Fruit fly (Drosophila melanogaster) whole organism, embryonic: ENCODE data around the gene CG7530.

ENCODE experiments used
- Ada2b ChIP-seq: fragments of 200-800 bp; sonication (Bioruptor generic); IDR thresholded peaks from 2 replicates; pipeline ENCODE4 v1.3.6; 2022; ENCODE audit warnings: missing biosample characterization, missing genetic modification characterization
- CG11560 ChIP-seq: fragments of 200-800 bp; sonication (Bioruptor generic); IDR thresholded peaks from 3 replicates; pipeline ENCODE4 v1.3.6; 2022; ENCODE audit warnings: missing biosample characterization, missing genetic modification characterization
- CG11695 ChIP-seq: fragments of 200-800 bp; sonication (Bioruptor generic); IDR thresholded peaks from 3 replicates; pipeline ENCODE4 v1.3.6; 2022; ENCODE audit warnings: missing biosample characterization, missing genetic modification characterization
- CG11696 ChIP-seq: fragments of 200-800 bp; sonication (Bioruptor generic); IDR thresholded peaks from 2 replicates; pipeline ENCODE4 v1.3.6; 2022; ENCODE audit warnings: missing biosample characterization, missing genetic modification characterization
- CG1233 ChIP-seq: fragments of 200-800 bp; sonication (Bioruptor generic); optimal IDR thresholded peaks from 4 replicates; lab custom pipeline; 2018; ENCODE audit warnings: missing biosample characterization, mild to moderate bottlenecking, missing genetic modification characterization
- CG13123 ChIP-seq: fragments of 200-800 bp; sonication (Bioruptor generic); optimal IDR thresholded peaks from 2 replicates; lab custom pipeline; 2016; ENCODE audit warnings: missing biosample characterization, missing genetic modification characterization
- CG13287 ChIP-seq: fragments of 200-800 bp; sonication (Bioruptor generic); IDR thresholded peaks from 2 replicates; pipeline ENCODE4 v1.3.6; 2022; ENCODE audit warnings: missing biosample characterization, missing genetic modification characterization; ENCODE audit not compliant: partially characterized antibody
- CG13624 ChIP-seq: fragments of 200-800 bp; sonication (Bioruptor generic); optimal IDR thresholded peaks from 2 replicates; lab custom pipeline; 2016; ENCODE audit warnings: missing biosample characterization, missing genetic modification characterization
- CG1647 ChIP-seq: fragments of 200-800 bp; sonication (Bioruptor generic); optimal IDR thresholded peaks from 3 replicates; lab custom pipeline; 2016; ENCODE audit warnings: missing biosample characterization, missing genetic modification characterization
- CG16815 ChIP-seq: fragments of 200-800 bp; sonication (Bioruptor generic); optimal IDR thresholded peaks from 3 replicates; lab custom pipeline; 2017; ENCODE audit warnings: missing biosample characterization, mild to moderate bottlenecking, missing genetic modification characterization
- CG17328 ChIP-seq: fragments of 200-800 bp; sonication (Bioruptor generic); IDR thresholded peaks from 2 replicates; pipeline ENCODE4 v1.3.6; 2022; ENCODE audit warnings: missing biosample characterization, missing genetic modification characterization
- CG17568 ChIP-seq: fragments of 200-800 bp; sonication (Bioruptor generic); optimal IDR thresholded peaks from 2 replicates; lab custom pipeline; 2018; ENCODE audit warnings: missing biosample characterization, mild to moderate bottlenecking, missing genetic modification characterization, moderate library complexity
- CG18619 ChIP-seq: fragments of 200-800 bp; sonication (Bioruptor generic); optimal IDR thresholded peaks from 3 replicates; lab custom pipeline; 2017; ENCODE audit warnings: missing biosample characterization, mild to moderate bottlenecking, missing genetic modification characterization
- CG30403 ChIP-seq: fragments of 200-800 bp; sonication (Bioruptor generic); optimal IDR thresholded peaks from 3 replicates; lab custom pipeline; 2016; ENCODE audit warnings: missing biosample characterization, missing genetic modification characterization
- CG32772 ChIP-seq: fragments of 200-800 bp; sonication (Bioruptor generic); IDR thresholded peaks from 2 replicates; pipeline ENCODE4 v1.3.6; 2022; ENCODE audit warnings: missing biosample characterization, missing genetic modification characterization
- CG4730 ChIP-seq: fragments of 200-800 bp; sonication (Bioruptor generic); IDR thresholded peaks from 2 replicates; pipeline ENCODE4 v1.3.6; 2022; ENCODE audit warnings: missing biosample characterization, missing genetic modification characterization
- CG5245 ChIP-seq: fragments of 200-800 bp; sonication (Bioruptor generic); optimal IDR thresholded peaks from 3 replicates; lab custom pipeline; 2016; ENCODE audit warnings: missing biosample characterization, missing genetic modification characterization
- CG6272 ChIP-seq: fragments of 200-800 bp; sonication (Bioruptor generic); IDR thresholded peaks from 2 replicates; pipeline ENCODE4 v1.3.6; 2022; ENCODE audit warnings: missing biosample characterization, missing genetic modification characterization
- CG6689 ChIP-seq: fragments of 200-800 bp; sonication (Bioruptor generic); IDR thresholded peaks from 2 replicates; pipeline ENCODE4 v1.3.6; 2022; ENCODE audit warnings: missing biosample characterization, missing genetic modification characterization
- CG7556 ChIP-seq: fragments of 200-800 bp; sonication (Bioruptor generic); optimal IDR thresholded peaks from 2 replicates; lab custom pipeline; 2017; ENCODE audit warnings: missing biosample characterization, mild to moderate bottlenecking, missing genetic modification characterization
- CG8478 ChIP-seq: fragments of >200 bp; optimal IDR thresholded peaks from 2 replicates; lab custom pipeline; 2018
- CG9817 ChIP-seq: fragments of 200-800 bp; sonication (Bioruptor generic); optimal IDR thresholded peaks from 2 replicates; lab custom pipeline; 2018; ENCODE audit warnings: missing biosample characterization, mild to moderate bottlenecking, missing genetic modification characterization, moderate library complexity
- Dip2 ChIP-seq: fragments of 200-800 bp; sonication (Bioruptor generic); IDR thresholded peaks from 2 replicates; pipeline ENCODE4 v1.3.6; 2022; ENCODE audit warnings: missing biosample characterization, missing genetic modification characterization
- Fer2 ChIP-seq: fragments of 200-800 bp; sonication (Bioruptor generic); optimal IDR thresholded peaks from 2 replicates; lab custom pipeline; 2018; ENCODE audit warnings: missing biosample characterization, mild to moderate bottlenecking, missing genetic modification characterization, moderate library complexity
- H2.0 ChIP-seq: fragments of 200-800 bp; sonication (Bioruptor generic); IDR thresholded peaks from 2 replicates; pipeline ENCODE4 v1.3.6; 2022; ENCODE audit warnings: missing biosample characterization, missing genetic modification characterization
- HHEX ChIP-seq: fragments of 200-800 bp; sonication (Bioruptor generic); optimal IDR thresholded peaks from 3 replicates; lab custom pipeline; 2017; ENCODE audit warnings: missing biosample characterization, mild to moderate bottlenecking, missing genetic modification characterization, missing genetic modification reagents
- HLHmδ ChIP-seq: fragments of 200-800 bp; sonication (Bioruptor generic); optimal IDR thresholded peaks from 2 replicates; lab custom pipeline; 2018; ENCODE audit warnings: missing biosample characterization, mild to moderate bottlenecking, missing genetic modification characterization, moderate library complexity
- MTF-1 ChIP-seq: fragments of 200-800 bp; sonication (Bioruptor generic); optimal IDR thresholded peaks from 2 replicates; lab custom pipeline; 2018; ENCODE audit warnings: missing biosample characterization, mild to moderate bottlenecking, missing genetic modification characterization, borderline replicate concordance
- Myb ChIP-seq: fragments of 200-800 bp; sonication (Bioruptor generic); optimal IDR thresholded peaks from 2 replicates; lab custom pipeline; 2016; ENCODE audit warnings: missing biosample characterization, missing genetic modification characterization
- Pdp1 ChIP-seq, 2 experiments: fragments of 200-800 bp; sonication (Bioruptor generic); optimal IDR thresholded peaks; 3 replicates each; lab custom pipeline; 2016; ENCODE audit warnings: missing biosample characterization in 2 of 2, missing genetic modification characterization in 2 of 2, mild to moderate bottlenecking in 1 of 2, moderate library complexity in 1 of 2
- Sox100B ChIP-seq: fragments of 200-800 bp; sonication (Bioruptor generic); optimal IDR thresholded peaks from 3 replicates; lab custom pipeline; 2018; ENCODE audit warnings: missing biosample characterization, mild to moderate bottlenecking, missing genetic modification characterization
- Trl ChIP-seq, 3 experiments: fragments of >200 bp in 2 of 3; fragments of 200-800 bp in 1 of 3; sonication (Bioruptor generic) in 1 of 3; optimal IDR thresholded peaks; 2 replicates in 1 of 3; 3 replicates in 2 of 3; lab custom pipeline; 2016 to 2017; ENCODE audit warnings: missing biosample characterization in 1 of 3, missing genetic modification characterization in 1 of 3
- ab ChIP-seq: fragments of 200-800 bp; sonication (Bioruptor generic); optimal IDR thresholded peaks from 2 replicates; lab custom pipeline; 2016; ENCODE audit warnings: missing biosample characterization, missing genetic modification characterization
- ase ChIP-seq: fragments of 200-800 bp; sonication (Bioruptor generic); IDR thresholded peaks from 3 replicates; pipeline ENCODE4 v1.3.6; 2022; ENCODE audit warnings: missing biosample characterization, missing genetic modification characterization
- bigmax ChIP-seq: fragments of 200-800 bp; sonication (Bioruptor generic); optimal IDR thresholded peaks from 2 replicates; lab custom pipeline; 2018; ENCODE audit warnings: missing biosample characterization, mild to moderate bottlenecking, missing genetic modification characterization
- cg ChIP-seq: fragments of 200-800 bp; sonication (Bioruptor generic); optimal IDR thresholded peaks from 3 replicates; lab custom pipeline; 2019; ENCODE audit warnings: missing biosample characterization, mild to moderate bottlenecking, missing genetic modification characterization, moderate library complexity
- chm ChIP-seq: fragments of 200-800 bp; sonication (Bioruptor generic); IDR thresholded peaks from 2 replicates; pipeline ENCODE4 v1.3.6; 2022; ENCODE audit warnings: missing biosample characterization, missing genetic modification characterization
- dmrt11E ChIP-seq: fragments of 200-800 bp; sonication (Bioruptor generic); optimal IDR thresholded peaks from 3 replicates; lab custom pipeline; 2018; ENCODE audit warnings: missing biosample characterization, mild to moderate bottlenecking, missing genetic modification characterization, moderate library complexity
- fd96Cb ChIP-seq: fragments of 200-800 bp; sonication (Bioruptor generic); optimal IDR thresholded peaks from 2 replicates; lab custom pipeline; 2018; ENCODE audit warnings: missing biosample characterization, mild to moderate bottlenecking, missing genetic modification characterization, moderate library complexity
- gfzf ChIP-seq: fragments of 200-800 bp; sonication (Bioruptor generic); optimal IDR thresholded peaks from 2 replicates; lab custom pipeline; 2016; ENCODE audit warnings: missing biosample characterization, mild to moderate bottlenecking, missing genetic modification characterization, moderate library complexity
- gsb-n ChIP-seq: fragments of 200-800 bp; sonication (Bioruptor generic); optimal IDR thresholded peaks from 3 replicates; lab custom pipeline; 2018; ENCODE audit warnings: missing biosample characterization, mild to moderate bottlenecking, missing genetic modification characterization
- lab ChIP-seq: fragments of 200-800 bp; sonication (Bioruptor generic); optimal IDR thresholded peaks from 3 replicates; lab custom pipeline; 2017; ENCODE audit warnings: missing biosample characterization, missing genetic modification characterization, mild to moderate bottlenecking, moderate library complexity, missing genetic modification reagents
- lilli ChIP-seq: fragments of 200-800 bp; sonication (Bioruptor generic); optimal IDR thresholded peaks from 3 replicates; lab custom pipeline; 2016; ENCODE audit warnings: missing biosample characterization, missing genetic modification characterization
- lmd ChIP-seq: fragments of 200-800 bp; sonication (Bioruptor generic); IDR thresholded peaks from 2 replicates; pipeline ENCODE4 v1.3.6; 2022; ENCODE audit warnings: missing biosample characterization, missing genetic modification characterization
- nerfin-2 ChIP-seq: fragments of 200-800 bp; sonication (Bioruptor generic); IDR thresholded peaks from 2 replicates; pipeline ENCODE4 v1.3.6; 2022; ENCODE audit warnings: missing biosample characterization, missing genetic modification characterization; ENCODE audit not compliant: partially characterized antibody
- slou ChIP-seq: fragments of 200-800 bp; sonication (Bioruptor generic); optimal IDR thresholded peaks from 3 replicates; lab custom pipeline; 2016; ENCODE audit warnings: missing biosample characterization, missing genetic modification characterization
- tup ChIP-seq: fragments of 200-800 bp; sonication (Bioruptor generic); optimal IDR thresholded peaks from 2 replicates; lab custom pipeline; 2016; ENCODE audit warnings: missing biosample characterization, mild to moderate bottlenecking, missing genetic modification characterization, moderate library complexity
- vvl ChIP-seq: fragments of 200-800 bp; sonication (Bioruptor generic); IDR thresholded peaks from 2 replicates; pipeline ENCODE4 v1.3.6; 2022; ENCODE audit warnings: missing biosample characterization, missing genetic modification characterization

CG7530 gene

dm6 chr3R:14728713-14729685, 2.3 kb downstream of the CG7530 start (continued):
- TF ChIP-seq CG13123 (GFP tag; lab: Kevin White, UChicago) (no peak), vvl (peak; percentile 66), CG11696 (GFP tag; lab: Robert Waterston, UW) (no peak), Sox100B (GFP tag; lab: Kevin White, UChicago) (peak; percentile 69), bigmax (GFP tag; lab: Kevin White, UChicago) (no peak), CG4730 (peak; percentile 37; the same call in 1 of the 2 replicates), Trl (optimal IDR thresholded peaks at IDR 0.05; lab: Kevin White, UChicago) (no peak), Trl (GFP tag; optimal IDR thresholded peaks at IDR 0.05; lab: Kevin White, UChicago) (no peak), CG6689 (GFP tag; lab: Robert Waterston, UW) (peak; percentile 53), Dip2 (no peak), Myb (GFP tag; lab: Kevin White, UChicago) (no peak), lilli (GFP tag; lab: Kevin White, UChicago) (peak; percentile 26), ase (GFP tag; lab: Robert Waterston, UW) (no peak), CG13624 (GFP tag; lab: Kevin White, UChicago) (no peak), H2.0 (GFP tag; lab: Robert Waterston, UW) (peak; percentile 40; the same call in 1 of the 2 replicates), ab (GFP tag; lab: Kevin White, UChicago) (no peak), CG8478 (lab: Kevin White, UChicago) (no peak), CG6272 (GFP tag; lab: Robert Waterston, UW) (no peak), CG17328 (GFP tag; lab: Robert Waterston, UW) (peak; percentile 57; the same call in 1 of the 2 replicates), CG11560 (tag; lab: Robert Waterston, UW) (no peak), chm (GFP tag; lab: Robert Waterston, UW) (no peak), slou (GFP tag; lab: Kevin White, UChicago) (peak; percentile 7), cg (GFP tag; lab: Kevin White, UChicago) (no peak), tup (GFP tag; lab: Kevin White, UChicago) (no peak), CG30403 (peak; percentile 62), nerfin-2 (no peak), gsb-n (tag; lab: Kevin White, UChicago) (no peak), HLHmδ (GFP tag; lab: Kevin White, UChicago) (no peak), MTF-1 (no peak), HHEX (GFP tag; lab: Kevin White, UChicago) (peak; percentile 18), CG7556 (peak; percentile 28), CG1647 (GFP tag; lab: Kevin White, UChicago) (no peak), CG13287 (GFP tag; lab: Robert Waterston, UW) (no peak), CG11695 (GFP tag; lab: Robert Waterston, UW) (0 out of 3 replicates have a peak, but pooled peaks have one; percentile 41), Ada2b (GFP tag; lab: Robert Waterston, UW) (peak; percentile 70), lmd (peak; percentile 50; the same call in 1 of the 2 replicates), CG1233 (GFP tag; lab: Kevin White, UChicago) (peak; percentile 3), lab (GFP tag; lab: Kevin White, UChicago) (peak; percentile 64), CG5245 (GFP tag; lab: Kevin White, UChicago) (peak; percentile 18), Pdp1 (GFP tag; optimal IDR thresholded peaks at IDR 0.05; lab: Kevin White, UChicago) (peak in 1 of 2 experiments; percentile 92), dmrt11E (tag; lab: Kevin White, UChicago) (peak; percentile 14), gfzf (GFP tag; lab: Kevin White, UChicago) (peak; percentile 21), CG32772 (GFP tag; lab: Robert Waterston, UW) (0 out of 2 replicates have a peak, but pooled peaks have one; percentile 21), CG18619 (peak; percentile 3), CG17568 (GFP tag; lab: Kevin White, UChicago) (no peak), fd96Cb (tag; lab: Kevin White, UChicago) (peak; percentile 54), CG9817 (tag; lab: Kevin White, UChicago) (no peak), CG16815 (GFP tag; lab: Kevin White, UChicago) (no peak), Fer2 (no peak)
